Worm (Caenorhabditis elegans) whole organism, L1 larva: Measurements from ENCODE around the gene M02D8.7.

Source experiments
- C04F5.9 ChIP-seq: sonication (generic microtip); optimal IDR thresholded peaks from 2 replicates; lab custom pipeline; 2016; ENCODE audit warnings: missing genetic modification characterization, missing compliant biosample characterization
- C16A3.4 ChIP-seq: fragments of 150-350 bp; optimal IDR thresholded peaks from 2 replicates; lab custom pipeline; 2014; ENCODE audit warnings: missing biosample characterization, missing genetic modification characterization
- C34B4.2 ChIP-seq: sonication (generic microtip); optimal IDR thresholded peaks from 2 replicates; lab custom pipeline; 2017; ENCODE audit warnings: mild to moderate bottlenecking, missing genetic modification characterization, missing compliant biosample characterization
- F16B12.6 ChIP-seq: fragments of 150-350 bp; optimal IDR thresholded peaks from 2 replicates; lab custom pipeline; 2014; ENCODE audit warnings: missing biosample characterization, missing genetic modification characterization
- Y116A8C.19 ChIP-seq: sonication (generic microtip); optimal IDR thresholded peaks from 2 replicates; lab custom pipeline; 2016; ENCODE audit warnings: missing compliant biosample characterization, missing genetic modification characterization, borderline replicate concordance
- aha-1 ChIP-seq: fragments of 150-350 bp; optimal IDR thresholded peaks from 2 replicates; lab custom pipeline; 2014; ENCODE audit warnings: missing biosample characterization, missing genetic modification characterization
- aly-2 ChIP-seq: fragments of 150-350 bp; optimal IDR thresholded peaks from 2 replicates; lab custom pipeline; 2014; ENCODE audit warnings: missing biosample characterization, missing genetic modification characterization
- ama-1 ChIP-seq: fragments of 150-350 bp; optimal IDR thresholded peaks from 2 replicates; lab custom pipeline; 2014
- blmp-1 ChIP-seq: fragments of 150-350 bp; optimal IDR thresholded peaks from 2 replicates; lab custom pipeline; 2014; ENCODE audit warnings: missing biosample characterization, missing genetic modification characterization
- ceh-63 ChIP-seq: fragments of 200-800 bp; sonication (Bioruptor generic); optimal IDR thresholded peaks from 2 replicates; lab custom pipeline; 2018; ENCODE audit warnings: mild to moderate bottlenecking, missing genetic modification characterization, missing compliant biosample characterization
- ceh-88 ChIP-seq: fragments of 200-800 bp; sonication (Bioruptor generic); IDR thresholded peaks from 2 replicates; pipeline ENCODE4 v1.3.6; 2022; ENCODE audit warnings: missing genetic modification characterization, missing compliant biosample characterization
- ceh-90 ChIP-seq: sonication (generic microtip); optimal IDR thresholded peaks from 2 replicates; lab custom pipeline; 2016; ENCODE audit warnings: missing genetic modification characterization, missing compliant biosample characterization
- efl-1 ChIP-seq, 4 experiments: fragments of 150-350 bp; optimal IDR thresholded peaks in 3 of 4; peaks in 1 of 4; 1 replicate in 1 of 4; 2 replicates in 3 of 4; lab custom pipeline; 2014; ENCODE audit warnings: missing biosample characterization in 2 of 4, missing genetic modification characterization in 2 of 4, missing genetic modification reagents in 2 of 4
- egl-13 ChIP-seq: sonication (generic microtip); optimal IDR thresholded peaks from 2 replicates; lab custom pipeline; 2016; ENCODE audit warnings: missing genotype, missing genetic modification reagents, missing genetic modification characterization, missing compliant biosample characterization
- elt-2 ChIP-seq: sonication (generic microtip); optimal IDR thresholded peaks from 2 replicates; lab custom pipeline; 2016; ENCODE audit warnings: missing genetic modification characterization, mild to moderate bottlenecking, inconsistent platforms, missing compliant biosample characterization, missing genetic modification reagents
- elt-3 ChIP-seq, 6 experiments: fragments of 150-350 bp in 1 of 6; sonication (generic microtip); optimal IDR thresholded peaks; 2 replicates each; lab custom pipeline; 2017 to 2018; ENCODE audit warnings: missing biosample characterization in 6 of 6, missing genetic modification characterization in 6 of 6, inconsistent platforms in 1 of 6
- fos-1 ChIP-seq: fragments of 150-350 bp; optimal IDR thresholded peaks from 2 replicates; lab custom pipeline; 2014; ENCODE audit warnings: missing biosample characterization, missing genetic modification characterization
- grh-1 ChIP-seq: fragments of 200-800 bp; sonication (Bioruptor generic); IDR thresholded peaks from 2 replicates; pipeline ENCODE4 v1.3.6; 2022; ENCODE audit warnings: missing genetic modification reagents, missing genetic modification characterization, missing compliant biosample characterization
- irx-1 ChIP-seq: sonication (generic microtip); optimal IDR thresholded peaks from 2 replicates; lab custom pipeline; 2016; ENCODE audit warnings: missing genetic modification characterization, missing compliant biosample characterization
- lin-13 ChIP-seq: fragments of 150-350 bp; optimal IDR thresholded peaks from 2 replicates; lab custom pipeline; 2014; ENCODE audit warnings: missing biosample characterization, missing genetic modification reagents, missing genetic modification characterization
- lin-35 ChIP-seq, 2 experiments: fragments of 150-350 bp; optimal IDR thresholded peaks; 2 replicates each; lab custom pipeline; 2014; ENCODE audit warnings: missing biosample characterization in 2 of 2, missing genetic modification characterization in 2 of 2, missing genetic modification reagents in 2 of 2
- lin-39 ChIP-seq: fragments of 150-350 bp; optimal IDR thresholded peaks from 2 replicates; lab custom pipeline; 2014; ENCODE audit warnings: missing biosample characterization, missing genetic modification reagents, missing genetic modification characterization
- lsy-2 ChIP-seq, 2 experiments: fragments of 150-350 bp; optimal IDR thresholded peaks; 2 replicates each; lab custom pipeline; 2014; ENCODE audit warnings: missing biosample characterization in 2 of 2, missing genetic modification characterization in 2 of 2
- mef-2 ChIP-seq: fragments of 150-350 bp; optimal IDR thresholded peaks from 2 replicates; lab custom pipeline; 2014; ENCODE audit warnings: missing biosample characterization, missing genetic modification characterization
- mep-1 ChIP-seq: fragments of 150-350 bp; optimal IDR thresholded peaks from 2 replicates; lab custom pipeline; 2014; ENCODE audit warnings: missing biosample characterization, missing genetic modification characterization
- nhr-19 ChIP-seq: fragments of 200-800 bp; sonication (Bioruptor generic); conservative IDR thresholded peaks from 2 replicates; pipeline ENCODE4 v1.3.6; 2022; ENCODE audit warnings: missing genetic modification characterization, missing compliant biosample characterization
- nhr-20 ChIP-seq: sonication (generic microtip); optimal IDR thresholded peaks from 2 replicates; lab custom pipeline; 2016; ENCODE audit warnings: mild to moderate bottlenecking, missing genetic modification characterization, missing compliant biosample characterization
- nhr-237 ChIP-seq: fragments of 150-350 bp; optimal IDR thresholded peaks from 2 replicates; lab custom pipeline; 2014; ENCODE audit warnings: missing biosample characterization, missing genetic modification characterization
- nhr-71 ChIP-seq: sonication (generic microtip); optimal IDR thresholded peaks from 2 replicates; lab custom pipeline; 2016; ENCODE audit warnings: mild to moderate bottlenecking, missing genetic modification characterization, moderate library complexity, missing compliant biosample characterization
- nhr-76 ChIP-seq: sonication (generic microtip); optimal IDR thresholded peaks from 2 replicates; lab custom pipeline; 2017; ENCODE audit warnings: missing biosample characterization, missing genetic modification characterization
- nhr-84 ChIP-seq: sonication (generic microtip); optimal IDR thresholded peaks from 2 replicates; lab custom pipeline; 2017; ENCODE audit warnings: missing biosample characterization, missing genetic modification characterization
- nhr-90 ChIP-seq: sonication (generic microtip); optimal IDR thresholded peaks from 2 replicates; lab custom pipeline; 2016; ENCODE audit warnings: mild to moderate bottlenecking, missing genetic modification characterization, missing compliant biosample characterization; ENCODE audit not compliant: poor library complexity
- rnt-1 ChIP-seq: sonication (generic microtip); optimal IDR thresholded peaks from 2 replicates; lab custom pipeline; 2016; ENCODE audit warnings: mild to moderate bottlenecking, missing genetic modification characterization, moderate library complexity, missing compliant biosample characterization
- skn-1 ChIP-seq: fragments of 150-350 bp; optimal IDR thresholded peaks from 2 replicates; lab custom pipeline; 2014; ENCODE audit warnings: missing biosample characterization, missing genetic modification characterization
- sox-4 ChIP-seq: sonication (generic microtip); optimal IDR thresholded peaks from 2 replicates; lab custom pipeline; 2016; ENCODE audit warnings: missing genetic modification characterization, missing compliant biosample characterization
- sup-37 ChIP-seq: fragments of 200-800 bp; sonication (Bioruptor generic); optimal IDR thresholded peaks from 2 replicates; lab custom pipeline; 2018; ENCODE audit warnings: mild to moderate bottlenecking, missing genetic modification characterization, missing compliant biosample characterization
- swsn-7 ChIP-seq: sonication (generic microtip); optimal IDR thresholded peaks from 2 replicates; lab custom pipeline; 2016; ENCODE audit warnings: missing genetic modification characterization, missing compliant biosample characterization
- tbx-2 ChIP-seq: sonication (generic microtip); optimal IDR thresholded peaks from 2 replicates; lab custom pipeline; 2016; ENCODE audit warnings: missing genetic modification characterization, missing compliant biosample characterization
- unc-98 ChIP-seq: fragments of 200-800 bp; sonication (Bioruptor generic); IDR thresholded peaks from 2 replicates; pipeline ENCODE4 v1.3.6; 2022; ENCODE audit warnings: missing genetic modification characterization, missing compliant biosample characterization
- xbp-1 ChIP-seq: sonication (generic microtip); optimal IDR thresholded peaks from 2 replicates; lab custom pipeline; 2016; ENCODE audit warnings: missing genetic modification characterization, missing compliant biosample characterization
- zag-1 ChIP-seq: fragments of 150-350 bp; optimal IDR thresholded peaks from 2 replicates; lab custom pipeline; 2014; ENCODE audit warnings: missing biosample characterization, missing genetic modification characterization
- zip-4 ChIP-seq: fragments of 200-800 bp; sonication (Bioruptor generic); optimal IDR thresholded peaks from 2 replicates; lab custom pipeline; 2018; ENCODE audit warnings: mild to moderate bottlenecking, missing genetic modification characterization, moderate library complexity, missing compliant biosample characterization

M02D8.7 gene

DNA sequence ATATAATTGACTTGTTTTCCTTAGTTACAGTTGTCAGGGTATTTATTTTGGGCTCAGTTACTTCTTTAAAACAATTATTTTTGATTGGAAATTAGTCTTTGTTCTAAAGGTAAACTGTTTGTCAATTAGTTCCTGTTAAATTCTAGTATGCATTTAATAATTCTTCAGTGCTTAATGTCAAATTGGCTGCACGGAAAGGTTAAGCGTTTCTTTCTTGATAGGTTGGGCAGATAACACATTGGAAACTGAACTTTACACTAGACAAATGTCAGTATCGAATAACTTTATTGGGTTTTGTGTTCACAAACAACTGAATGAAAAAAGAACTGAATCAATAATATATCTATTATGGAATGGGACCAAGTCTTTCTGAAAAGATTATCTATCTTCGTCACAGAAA is 28.0 kb downstream of the M02D8.7 start:
- TF ChIP-seq mep-1 (tag; lab: Kevin White, UChicago) (no peak), unc-98 (GFP tag; lab: Robert Waterston, UW) (no peak), nhr-19 (GFP tag; lab: Robert Waterston, UW) (no peak), nhr-76 (no peak)

DNA sequence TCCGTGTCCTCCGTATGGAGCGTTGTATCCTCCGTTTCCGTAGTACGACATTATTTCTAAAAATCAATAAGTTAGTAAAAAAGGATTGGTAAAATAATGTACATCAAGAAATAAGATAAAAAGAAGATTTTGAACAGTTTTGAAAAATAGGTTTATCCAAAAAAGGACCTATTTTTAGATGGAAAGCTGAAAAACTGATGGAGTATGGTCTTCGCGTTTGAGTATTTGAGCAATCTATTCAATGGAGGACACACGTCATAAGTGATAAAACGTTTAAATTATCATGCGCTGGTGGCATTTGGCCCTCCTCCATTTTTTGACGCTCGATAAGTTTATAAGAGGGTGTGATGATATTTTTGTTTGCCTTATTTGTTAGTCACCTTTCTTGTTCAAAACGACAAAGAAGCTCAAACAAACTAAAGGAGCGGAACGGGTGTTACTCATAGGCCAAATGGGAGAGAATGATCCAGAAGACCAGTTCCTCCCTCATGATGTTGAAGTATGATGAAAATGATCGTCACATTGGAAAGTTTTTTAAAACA is 29.0 kb downstream of the M02D8.7 start, which contains the start of gene F53A9.6:
Gene F53A9.6 (minus strand): TSS at position 51 of the 542 bp plus-strand sequence.
- TF ChIP-seq elt-2 (tag; lab: Kevin White, UChicago): peak; percentile 64
- no peak for TF ChIP-seq sup-37 (GFP tag; lab: Kevin White, UChicago)
- TF ChIP-seq efl-1 (optimal IDR thresholded peaks at IDR 0.05; lab: Kevin White, UChicago): no peak
- peak in 1 of 2 experiments; percentile 74 for TF ChIP-seq efl-1 (GFP tag; optimal IDR thresholded peaks at IDR 0.05 in 1 of 2; lab: Kevin White, UChicago)
- TF ChIP-seq, all 84 proteins: peak for 2

DNA sequence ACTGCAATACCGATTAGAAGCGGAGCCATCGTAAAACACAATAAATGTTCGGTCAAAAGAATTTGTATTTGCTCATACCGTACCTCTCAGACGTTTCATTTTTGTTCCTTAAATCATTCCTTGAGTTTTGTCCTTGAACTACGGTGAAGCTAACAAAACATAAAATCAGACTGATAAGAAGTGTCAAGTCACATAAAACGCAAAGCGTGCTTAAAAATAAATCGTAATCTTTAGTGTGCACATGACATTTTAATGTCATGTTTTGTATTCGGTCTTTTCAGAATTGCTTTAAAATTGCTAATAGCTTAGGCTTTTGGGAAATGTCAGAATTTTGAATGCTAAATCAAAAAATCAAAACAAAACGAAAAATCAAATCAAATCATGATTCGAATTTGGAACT is 30.1 kb downstream of the M02D8.7 start:
- TF ChIP-seq nhr-20 (peak; percentile 31), nhr-71 (tag; lab: Kevin White, UChicago) (no peak), lin-13 (GFP tag; lab: Kevin White, UChicago) (no peak), fos-1 (tag; lab: Kevin White, UChicago) (no peak), elt-2 (tag; lab: Kevin White, UChicago) (peak; percentile 81), C34B4.2 (tag; lab: Kevin White, UChicago) (no peak), lin-35 (GFP tag; optimal IDR thresholded peaks at IDR 0.05; lab: Kevin White, UChicago) (peak in 1 of 2 experiments; percentile 39), lin-39 (no peak), skn-1 (tag; lab: Kevin White, UChicago) (no peak), tbx-2 (tag; lab: Kevin White, UChicago) (no peak), nhr-90 (tag; lab: Kevin White, UChicago) (no peak), ceh-63 (no peak), ceh-90 (tag; lab: Kevin White, UChicago) (no peak), unc-98 (GFP tag; lab: Robert Waterston, UW) (no peak), zip-4 (no peak), rnt-1 (tag; lab: Kevin White, UChicago) (no peak), ama-1 (no peak), sox-4 (tag; lab: Kevin White, UChicago) (no peak), mef-2 (tag; lab: Kevin White, UChicago) (no peak), ceh-88 (GFP tag; lab: Robert Waterston, UW) (no peak), xbp-1 (no peak), zag-1 (no peak)
- TF ChIP-seq, all 84 proteins: peak for 3

DNA sequence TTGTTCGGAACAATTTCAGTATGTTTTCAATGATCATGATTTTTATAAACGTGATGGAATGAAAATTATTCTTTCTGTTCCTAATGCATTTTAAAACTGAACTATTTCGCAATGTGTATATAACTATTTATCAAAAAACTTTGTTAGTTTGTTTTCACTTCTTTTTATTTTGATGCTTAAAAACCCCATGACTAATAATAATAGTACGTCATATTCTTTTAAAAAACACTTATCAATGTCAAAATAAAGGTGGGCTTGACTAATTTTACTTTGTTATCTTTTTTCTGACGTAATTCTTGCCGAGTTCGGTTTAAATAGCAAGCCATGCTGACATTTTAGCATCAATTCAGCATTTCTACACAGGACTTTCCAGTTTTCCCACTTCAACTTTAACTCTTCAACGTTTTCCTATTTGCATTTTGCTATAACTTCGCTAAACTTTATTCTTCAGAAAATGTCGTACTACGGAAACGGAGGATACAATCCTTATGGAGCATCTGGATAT is 31.6 kb downstream of the M02D8.7 start, which contains the start of gene F53A9.1:
Gene F53A9.1 (plus strand): TSS at position 455 of the 505 bp plus-strand sequence.
- TF ChIP-seq C04F5.9 (tag; lab: Kevin White, UChicago): no peak
- no peak for TF ChIP-seq egl-13 (tag; lab: Kevin White, UChicago)
- TF ChIP-seq C16A3.4 (tag; lab: Kevin White, UChicago): no peak

DNA sequence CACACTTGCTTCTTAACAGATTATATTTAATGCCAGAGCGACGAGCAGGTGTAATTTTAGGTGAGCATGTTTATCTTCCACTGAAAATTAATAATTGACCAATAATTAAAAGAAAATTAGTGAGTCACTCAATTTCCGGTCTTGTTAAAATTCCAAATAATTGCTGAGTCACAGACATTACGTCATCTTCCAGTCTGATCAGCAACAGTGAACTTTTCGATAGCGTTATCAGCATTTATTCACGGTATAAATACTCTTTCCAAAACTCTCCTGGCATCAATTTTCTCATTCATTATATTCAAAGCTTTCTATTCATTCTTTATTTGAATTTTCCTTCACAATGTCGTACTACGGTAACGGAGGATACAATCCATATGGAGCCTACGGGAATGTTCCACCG is 33.4 kb downstream of the M02D8.7 start, which contains the start of gene kreg-1:
Gene kreg-1 (plus strand): TSS at position 341 of the 400 bp plus-strand sequence.
- TF ChIP-seq elt-3 (tag; optimal IDR thresholded peaks at IDR 0.05; lab: Kevin White, UChicago) (no peak), elt-2 (tag; lab: Kevin White, UChicago) (peak; percentile 21)

DNA sequence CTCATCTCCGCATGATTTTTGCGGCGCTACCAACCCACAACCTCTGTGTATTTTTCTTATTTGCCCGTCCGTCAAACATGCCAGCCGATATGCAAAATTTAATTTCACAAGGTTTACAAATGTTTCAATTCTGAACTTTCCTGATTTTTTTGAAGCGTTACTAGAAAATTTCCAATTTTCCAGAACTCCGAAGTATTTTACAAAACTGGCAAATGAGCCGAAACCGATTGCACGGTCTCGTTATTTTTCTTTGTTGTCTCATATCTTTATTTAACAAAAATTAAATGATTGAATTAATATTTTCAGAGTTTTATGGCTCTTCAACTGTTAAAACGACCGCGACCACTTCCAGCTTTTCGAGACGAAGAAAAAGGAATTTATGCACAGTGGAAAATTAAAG is 34.7 kb downstream of the M02D8.7 start, which contains the start of gene F53A9.3:
Gene F53A9.3 (plus strand): TSS at position 301 of the 400 bp plus-strand sequence.
- TF ChIP-seq C16A3.4 (tag; lab: Kevin White, UChicago) (no peak), egl-13 (tag; lab: Kevin White, UChicago) (no peak), grh-1 (no peak), skn-1 (tag; lab: Kevin White, UChicago) (no peak), nhr-237 (tag; lab: Kevin White, UChicago) (no peak), swsn-7 (no peak), irx-1 (tag; lab: Kevin White, UChicago) (no peak), F16B12.6 (no peak), aha-1 (tag; lab: Kevin White, UChicago) (no peak), blmp-1 (tag; lab: Kevin White, UChicago) (no peak), Y116A8C.19 (no peak), lsy-2 (tag; optimal IDR thresholded peaks at IDR 0.05; lab: Kevin White, UChicago) (no peak), aly-2 (tag; lab: Kevin White, UChicago) (no peak), efl-1 (optimal IDR thresholded peaks at IDR 0.05; lab: Kevin White, UChicago) (no peak), efl-1 (GFP tag; optimal IDR thresholded peaks at IDR 0.05 in 1 of 2; lab: Kevin White, UChicago) (no peak), nhr-84 (tag; lab: Kevin White, UChicago) (no peak), tbx-2 (tag; lab: Kevin White, UChicago) (no peak), sox-4 (tag; lab: Kevin White, UChicago) (no peak)
